Worm (Caenorhabditis elegans): ENCODE data around the gene ippk-1.

DNA sequence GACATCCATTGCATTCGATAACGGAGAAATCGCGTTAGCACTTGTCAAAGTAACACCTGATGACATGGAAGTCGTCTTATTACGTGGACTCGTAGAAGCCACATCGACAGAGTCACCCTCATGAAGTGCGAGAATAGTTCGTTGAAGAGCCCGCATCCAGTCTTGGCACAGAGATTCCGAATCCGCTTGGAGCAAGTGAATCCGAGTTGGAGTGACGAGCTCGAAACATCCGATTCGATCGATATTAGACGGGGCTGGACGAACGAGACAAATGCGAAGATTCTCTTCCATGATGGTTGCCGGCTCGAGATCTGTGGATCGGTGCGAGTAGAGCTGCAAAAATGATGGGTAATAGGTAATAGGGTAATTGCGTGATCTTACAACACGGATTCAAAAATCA, 34.6 kb downstream of the ippk-1 start:
- TF ChIP-seq cog-1 (tag; optimal IDR thresholded peaks at IDR 0.05), result no peak
- TF ChIP-seq klf-2 (GFP tag; conservative IDR thresholded peaks at IDR 0.05), result no peak
- no peak for TF ChIP-seq med-1 (GFP tag; optimal IDR thresholded peaks at IDR 0.05; ENCODE audit: insufficient read depth)
- TF ChIP-seq ztf-23 (GFP tag; IDR thresholded peaks at IDR 0.05), result no peak
- TF ChIP-seq flt-1 (GFP tag; IDR thresholded peaks at IDR 0.05), result no peak
- no peak for TF ChIP-seq tab-1 (GFP tag; IDR thresholded peaks at IDR 0.05)

Data from whole organism, midembryonic.